Worm (Caenorhabditis elegans) whole organism, early embryonic: Measurements from ENCODE around the gene cyp-33C8.

ENCODE experiments used
- F13C5.2 ChIP-seq: sonication (generic microtip); optimal IDR thresholded peaks from 2 replicates; lab custom pipeline; 2017; ENCODE audit warnings: mild to moderate bottlenecking, missing genetic modification characterization, inconsistent platforms, missing compliant biosample characterization
- ama-1 ChIP-seq: fragments of 150-350 bp; optimal IDR thresholded peaks from 2 replicates; lab custom pipeline; 2014
- ceh-13 ChIP-seq: fragments of 200-800 bp; sonication (Bioruptor generic); optimal IDR thresholded peaks from 2 replicates; lab custom pipeline; 2018; ENCODE audit warnings: mild to moderate bottlenecking, missing genetic modification characterization, missing compliant biosample characterization
- ets-7 ChIP-seq: sonication (generic microtip); optimal IDR thresholded peaks from 2 replicates; lab custom pipeline; 2016; ENCODE audit warnings: missing genotype, missing genetic modification characterization, missing compliant biosample characterization
- pes-1 ChIP-seq: fragments of 200-800 bp; sonication (Bioruptor generic); IDR thresholded peaks from 2 replicates; pipeline ENCODE4 v1.3.6; 2022; ENCODE audit warnings: missing genetic modification reagents, missing genetic modification characterization, missing compliant biosample characterization
- scrt-1 ChIP-seq: fragments of 200-800 bp; sonication (Bioruptor generic); IDR thresholded peaks from 2 replicates; pipeline ENCODE4 v1.3.6; 2022; ENCODE audit warnings: missing genetic modification characterization, missing compliant biosample characterization
- tbx-37 ChIP-seq: fragments of 200-800 bp; sonication (Bioruptor generic); conservative IDR thresholded peaks from 2 replicates; pipeline ENCODE4 v1.3.6; 2022; ENCODE audit warnings: missing genetic modification reagents, missing genetic modification characterization, missing compliant biosample characterization

ce11 chrV:3784167-3784734 is 19.1 kb downstream of the cyp-33C8 start, which contains the start of gene R08F11.1:
- TF ChIP-seq scrt-1 (GFP tag; lab: Robert Waterston, UW) (no peak), ets-7 (tag; lab: Kevin White, UChicago) (no peak), pes-1 (GFP tag; lab: Robert Waterston, UW) (no peak), ceh-13 (no peak), tbx-37 (GFP tag; lab: Robert Waterston, UW) (no peak), F13C5.2 (no peak), ama-1 (lab: Kevin White, UChicago) (no peak)
